Worm (Caenorhabditis elegans) whole organism, young adult: ENCODE measurements around the gene T24H10.5.

Experiments used
- C17E4.6 ChIP-seq: fragments of 200-800 bp; sonication (Bioruptor generic); IDR thresholded peaks from 2 replicates; pipeline ENCODE4 v1.3.6; 2022; ENCODE audit warnings: missing genetic modification reagents, missing genetic modification characterization, missing compliant biosample characterization
- F22D6.2 ChIP-seq: sonication (generic microtip); optimal IDR thresholded peaks from 2 replicates; lab custom pipeline; 2016; ENCODE audit warnings: mild to moderate bottlenecking, missing genetic modification characterization, missing compliant biosample characterization
- K11D2.4 ChIP-seq: fragments of 200-800 bp; sonication (Bioruptor generic); IDR thresholded peaks from 2 replicates; pipeline ENCODE4 v1.3.6; 2022; ENCODE audit warnings: missing genetic modification reagents, missing genetic modification characterization, missing compliant biosample characterization
- K12H6.12 ChIP-seq: fragments of 200-800 bp; sonication (Bioruptor generic); optimal IDR thresholded peaks from 2 replicates; lab custom pipeline; 2018; ENCODE audit warnings: mild to moderate bottlenecking, missing genetic modification characterization, missing compliant biosample characterization
- Y53G8AR.9 ChIP-seq: fragments of 200-800 bp; sonication (Bioruptor generic); conservative IDR thresholded peaks from 2 replicates; pipeline ENCODE4 v1.3.6; 2022; ENCODE audit warnings: missing genetic modification reagents, missing genetic modification characterization, missing compliant biosample characterization
- ZK185.1 ChIP-seq: sonication (generic microtip); optimal IDR thresholded peaks from 2 replicates; lab custom pipeline; 2016; ENCODE audit warnings: mild to moderate bottlenecking, missing genetic modification characterization, missing compliant biosample characterization; ENCODE audit not compliant: poor library complexity, severe bottlenecking
- aptf-3 ChIP-seq: fragments of 200-800 bp; sonication (Bioruptor generic); IDR thresholded peaks from 2 replicates; pipeline ENCODE4 v1.3.6; 2022; ENCODE audit warnings: missing genetic modification characterization, missing compliant biosample characterization
- athp-1 ChIP-seq: sonication (generic microtip); optimal IDR thresholded peaks from 2 replicates; lab custom pipeline; 2017; ENCODE audit warnings: mild to moderate bottlenecking, missing genetic modification characterization, missing compliant biosample characterization
- attf-5 ChIP-seq: fragments of 200-800 bp; sonication (Bioruptor generic); optimal IDR thresholded peaks from 2 replicates; lab custom pipeline; 2018; ENCODE audit warnings: mild to moderate bottlenecking, missing genetic modification characterization, missing compliant biosample characterization
- bed-1 ChIP-seq: fragments of 200-800 bp; sonication (Bioruptor generic); IDR thresholded peaks from 2 replicates; pipeline ENCODE4 v1.3.6; 2022; ENCODE audit warnings: missing genetic modification reagents, missing genetic modification characterization, missing compliant biosample characterization
- cebp-1 ChIP-seq, 2 experiments: fragments of 200-800 bp in 1 of 2; sonication (Bioruptor generic) in 1 of 2; sonication (generic microtip) in 1 of 2; IDR thresholded peaks in 1 of 2; optimal IDR thresholded peaks in 1 of 2; 2 replicates each; pipeline versions ENCODE4 v1.3.6 to Lab custom; 2017 to 2022; ENCODE audit warnings: missing compliant biosample characterization in 2 of 2, missing genetic modification characterization in 2 of 2, mild to moderate bottlenecking in 1 of 2, missing genetic modification reagents in 1 of 2, moderate library complexity in 1 of 2
- ceh-27 ChIP-seq: fragments of 200-800 bp; sonication (Bioruptor generic); optimal IDR thresholded peaks from 2 replicates; lab custom pipeline; 2018; ENCODE audit warnings: mild to moderate bottlenecking, missing genetic modification characterization, moderate library complexity, missing compliant biosample characterization
- ceh-40 ChIP-seq: fragments of 200-800 bp; sonication (Bioruptor generic); IDR thresholded peaks from 2 replicates; pipeline ENCODE4 v1.3.6; 2022; ENCODE audit warnings: missing genetic modification characterization, missing compliant biosample characterization
- ceh-58 ChIP-seq: fragments of 200-800 bp; sonication (Bioruptor generic); IDR thresholded peaks from 2 replicates; pipeline ENCODE4 v1.3.6; 2022; ENCODE audit warnings: missing genetic modification characterization, missing compliant biosample characterization
- ceh-79 ChIP-seq: sonication (generic microtip); optimal IDR thresholded peaks from 2 replicates; lab custom pipeline; 2017; ENCODE audit warnings: mild to moderate bottlenecking, missing genetic modification characterization, missing compliant biosample characterization
- ceh-91 ChIP-seq: fragments of 200-800 bp; sonication (Bioruptor generic); IDR thresholded peaks from 2 replicates; pipeline ENCODE4 v1.3.6; 2022; ENCODE audit warnings: missing genetic modification reagents, missing genetic modification characterization, missing compliant biosample characterization
- die-1 ChIP-seq: sonication (generic microtip); optimal IDR thresholded peaks from 2 replicates; lab custom pipeline; 2016; ENCODE audit warnings: missing genotype, mild to moderate bottlenecking, missing genetic modification characterization, missing compliant biosample characterization
- efl-1 ChIP-seq: fragments of 150-350 bp; optimal IDR thresholded peaks from 2 replicates; lab custom pipeline; 2014; ENCODE audit warnings: missing biosample characterization, missing genetic modification reagents, missing genetic modification characterization
- egl-18 ChIP-seq: fragments of 200-800 bp; sonication (Bioruptor generic); IDR thresholded peaks from 2 replicates; pipeline ENCODE4 v1.3.6; 2022; ENCODE audit warnings: missing genetic modification reagents, missing genetic modification characterization, missing compliant biosample characterization
- ekl-4 ChIP-seq: fragments of 200-800 bp; sonication (Bioruptor generic); IDR thresholded peaks from 2 replicates; pipeline ENCODE4 v1.3.6; 2022; ENCODE audit warnings: missing genetic modification reagents, missing genetic modification characterization, missing compliant biosample characterization
- fkh-3 ChIP-seq: sonication (generic microtip); optimal IDR thresholded peaks from 2 replicates; lab custom pipeline; 2016; ENCODE audit warnings: mild to moderate bottlenecking, missing genetic modification characterization, missing compliant biosample characterization
- him-1 ChIP-seq: sonication (generic microtip); optimal IDR thresholded peaks from 2 replicates; lab custom pipeline; 2016; ENCODE audit warnings: missing genotype, missing genetic modification reagents, missing genetic modification characterization, missing compliant biosample characterization
- hlh-26 ChIP-seq: fragments of 200-800 bp; sonication (Bioruptor generic); conservative IDR thresholded peaks from 2 replicates; pipeline ENCODE4 v1.3.6; 2022; ENCODE audit warnings: missing genetic modification reagents, missing genetic modification characterization, missing compliant biosample characterization
- let-526 ChIP-seq: fragments of 200-800 bp; sonication (Bioruptor generic); IDR thresholded peaks from 2 replicates; pipeline ENCODE4 v1.3.6; 2022; ENCODE audit warnings: missing genetic modification reagents, missing genetic modification characterization, missing compliant biosample characterization
- let-607 ChIP-seq, 2 experiments: fragments of 200-800 bp in 1 of 2; sonication (Bioruptor generic) in 1 of 2; sonication (generic microtip) in 1 of 2; optimal IDR thresholded peaks; 2 replicates each; lab custom pipeline; 2016 to 2018; ENCODE audit warnings: mild to moderate bottlenecking in 2 of 2, missing compliant biosample characterization in 2 of 2, missing genetic modification characterization in 2 of 2, moderate library complexity in 2 of 2, missing genotype in 1 of 2
- lin-35 ChIP-seq, 3 experiments: fragments of 150-350 bp in 2 of 3; sonication (generic microtip) in 1 of 3; optimal IDR thresholded peaks; 2 replicates each; lab custom pipeline; 2014 to 2018; ENCODE audit warnings: missing biosample characterization in 3 of 3, missing genetic modification characterization in 3 of 3, missing genetic modification reagents in 3 of 3
- madf-6 ChIP-seq: fragments of 200-800 bp; sonication (Bioruptor generic); IDR thresholded peaks from 2 replicates; pipeline ENCODE4 v1.3.6; 2022; ENCODE audit warnings: missing genetic modification reagents, missing genetic modification characterization, missing compliant biosample characterization
- madf-8 ChIP-seq: fragments of 200-800 bp; sonication (Bioruptor generic); conservative IDR thresholded peaks from 2 replicates; pipeline ENCODE4 v1.3.6; 2022; ENCODE audit warnings: missing genetic modification reagents, missing genetic modification characterization, missing compliant biosample characterization
- mel-28 ChIP-seq: sonication (generic microtip); optimal IDR thresholded peaks from 2 replicates; lab custom pipeline; 2016; ENCODE audit warnings: borderline replicate concordance, mild to moderate bottlenecking, missing genetic modification characterization, missing compliant biosample characterization
- nfya-2 ChIP-seq: fragments of 200-800 bp; sonication (Bioruptor generic); IDR thresholded peaks from 2 replicates; pipeline ENCODE4 v1.3.6; 2022; ENCODE audit warnings: missing genetic modification reagents, missing genetic modification characterization, missing compliant biosample characterization
- nfyb-1 ChIP-seq: fragments of 200-800 bp; sonication (Bioruptor generic); IDR thresholded peaks from 2 replicates; pipeline ENCODE4 v1.3.6; 2022; ENCODE audit warnings: missing genetic modification reagents, missing genetic modification characterization, missing compliant biosample characterization
- nhr-90 ChIP-seq: sonication (generic microtip); optimal IDR thresholded peaks from 2 replicates; lab custom pipeline; 2016; ENCODE audit warnings: missing genotype, mild to moderate bottlenecking, missing genetic modification characterization, missing compliant biosample characterization
- pbrm-1 ChIP-seq: fragments of 200-800 bp; sonication (Bioruptor generic); IDR thresholded peaks from 2 replicates; pipeline ENCODE4 v1.3.6; 2022; ENCODE audit warnings: missing genetic modification reagents, missing genetic modification characterization, missing compliant biosample characterization
- rcor-1 ChIP-seq: fragments of 200-800 bp; sonication (Bioruptor generic); IDR thresholded peaks from 2 replicates; pipeline ENCODE4 v1.3.6; 2022; ENCODE audit warnings: missing genetic modification reagents, missing genetic modification characterization, missing compliant biosample characterization
- repo-1 ChIP-seq: sonication (generic microtip); optimal IDR thresholded peaks from 2 replicates; lab custom pipeline; 2017; ENCODE audit warnings: mild to moderate bottlenecking, missing genetic modification characterization, missing compliant biosample characterization
- snpc-1.3 ChIP-seq: sonication (generic microtip); optimal IDR thresholded peaks from 2 replicates; lab custom pipeline; 2017; ENCODE audit warnings: missing genetic modification characterization, mild to moderate bottlenecking, missing compliant biosample characterization, antibody characterized with exemption, moderate library complexity, missing genotype, missing genetic modification reagents; ENCODE audit not compliant: insufficient read depth
- snpc-3.4 ChIP-seq: sonication (generic microtip); optimal IDR thresholded peaks from 2 replicates; lab custom pipeline; 2017; ENCODE audit warnings: missing genetic modification characterization, mild to moderate bottlenecking, missing compliant biosample characterization, antibody characterized with exemption, moderate library complexity, missing genotype, missing genetic modification reagents
- tbx-9 ChIP-seq: sonication (generic microtip); optimal IDR thresholded peaks from 2 replicates; lab custom pipeline; 2016; ENCODE audit warnings: borderline replicate concordance, missing genetic modification characterization, inconsistent platforms, missing compliant biosample characterization
- unc-130 ChIP-seq: sonication (generic microtip); optimal IDR thresholded peaks from 2 replicates; lab custom pipeline; 2016; ENCODE audit warnings: missing genetic modification reagents, missing genetic modification characterization, missing compliant biosample characterization
- zfh-2 ChIP-seq: fragments of 200-800 bp; sonication (Bioruptor generic); conservative IDR thresholded peaks from 2 replicates; pipeline ENCODE4 v1.3.6; 2022; ENCODE audit warnings: missing genetic modification reagents, missing genetic modification characterization, missing compliant biosample characterization
- zim-3 ChIP-seq: sonication (generic microtip); optimal IDR thresholded peaks from 2 replicates; lab custom pipeline; 2017; ENCODE audit warnings: mild to moderate bottlenecking, missing genetic modification characterization, moderate library complexity, missing compliant biosample characterization
- ztf-3 ChIP-seq: fragments of 200-800 bp; sonication (Bioruptor generic); optimal IDR thresholded peaks from 2 replicates; lab custom pipeline; 2018; ENCODE audit warnings: mild to moderate bottlenecking, missing genetic modification characterization, missing compliant biosample characterization
- ztf-6 ChIP-seq: fragments of 200-800 bp; sonication (Bioruptor generic); IDR thresholded peaks from 2 replicates; pipeline ENCODE4 v1.3.6; 2022; ENCODE audit warnings: missing genetic modification reagents, missing genetic modification characterization, missing compliant biosample characterization

Gene T24H10.5

ce11 chrII:9056215-9056819, 44.6 kb upstream of the T24H10.5 start (continued):
- TF ChIP-seq hlh-26 (no peak), K11D2.4 (GFP tag; lab: Robert Waterston, UW) (no peak), mel-28 (tag; lab: Kevin White, UChicago) (no peak), nfya-2 (GFP tag; lab: Robert Waterston, UW) (peak; percentile 9; the same call in 1 of the 2 replicates), nfyb-1 (GFP tag; lab: Robert Waterston, UW) (peak; percentile 71), ceh-27 (no peak), fkh-3 (tag; lab: Kevin White, UChicago) (no peak), Y53G8AR.9 (GFP tag; lab: Robert Waterston, UW) (peak; percentile 84), attf-5 (GFP tag; lab: Kevin White, UChicago) (peak; percentile 34), ceh-58 (0 out of 2 replicates have a peak, but pooled peaks have one; percentile 18), pbrm-1 (GFP tag; lab: Robert Waterston, UW) (peak; percentile 80; the same call in 1 of the 2 replicates), repo-1 (tag; lab: Kevin White, UChicago) (peak; percentile 7), athp-1 (peak; percentile 81), cebp-1 (GFP tag; IDR thresholded peaks at IDR 0.05; lab: Robert Waterston, UW) (no peak), cebp-1 (tag; optimal IDR thresholded peaks at IDR 0.05; lab: Kevin White, UChicago) (peak; percentile 63), nhr-90 (tag; lab: Kevin White, UChicago) (peak; percentile 29), ztf-3 (no peak), ceh-40 (GFP tag; lab: Robert Waterston, UW) (0 out of 2 replicates have a peak, but pooled peaks have one; percentile 27)

ce11 chrII:9057035-9057668, 43.7 kb upstream of the T24H10.5 start, which contains the start of gene rpl-32:
Gene rpl-32, minus strand, starts transcription at chrII:9057085.
- TF ChIP-seq let-607 (tag; optimal IDR thresholded peaks at IDR 0.05; lab: Kevin White, UChicago) (peak in 1 of 2 experiments; percentile 54), egl-18 (no peak), nhr-90 (tag; lab: Kevin White, UChicago) (no peak), bed-1 (GFP tag; lab: Robert Waterston, UW) (no peak), snpc-1.3 (tag; lab: Kevin White, UChicago) (peak; percentile 71), tbx-9 (tag; lab: Kevin White, UChicago) (no peak), ceh-27 (peak; percentile 30), ekl-4 (GFP tag; lab: Robert Waterston, UW) (no peak), lin-35 (GFP tag; optimal IDR thresholded peaks at IDR 0.05; lab: Kevin White, UChicago) (peak in 1 of 3 experiments; percentile 55), C17E4.6 (no peak), nfyb-1 (GFP tag; lab: Robert Waterston, UW) (0 out of 2 replicates have a peak, but pooled peaks have one; percentile 46), rcor-1 (GFP tag; lab: Robert Waterston, UW) (peak; percentile 78), ZK185.1 (peak; percentile 26), efl-1 (GFP tag; lab: Kevin White, UChicago) (peak; percentile 58), K12H6.12 (tag; lab: Kevin White, UChicago) (peak; percentile 19), F22D6.2 (tag; lab: Kevin White, UChicago) (no peak), cebp-1 (GFP tag; IDR thresholded peaks at IDR 0.05; lab: Robert Waterston, UW) (no peak; the same call in 1 of the 2 replicates), cebp-1 (tag; optimal IDR thresholded peaks at IDR 0.05; lab: Kevin White, UChicago) (peak; percentile 69), zim-3 (no peak), die-1 (tag; lab: Kevin White, UChicago) (no peak), snpc-3.4 (no peak), madf-6 (GFP tag; lab: Robert Waterston, UW) (peak; percentile 63; the same call in 1 of the 2 replicates), ceh-79 (tag; lab: Kevin White, UChicago) (no peak), unc-130 (GFP tag; lab: Kevin White, UChicago) (peak; percentile 7), madf-8 (GFP tag; lab: Robert Waterston, UW) (no peak), let-526 (GFP tag; lab: Robert Waterston, UW) (no peak), aptf-3 (GFP tag; lab: Robert Waterston, UW) (no peak), zfh-2 (no peak), him-1 (tag; lab: Kevin White, UChicago) (no peak), ceh-91 (GFP tag; lab: Robert Waterston, UW) (peak; percentile 62), ztf-6 (GFP tag; lab: Robert Waterston, UW) (no peak), ceh-40 (GFP tag; lab: Robert Waterston, UW) (no peak)
